Fruit fly (Drosophila melanogaster) whole organism, embryonic: ENCODE data around the gene CG18542.
A peak's percentile ranks its signal among the peaks of the same experiment; 100 is the strongest.

ENCODE experiments used
- CG11085 ChIP-seq: fragments of 200-800 bp; sonication (Bioruptor generic); IDR thresholded peaks from 2 replicates; pipeline ENCODE4 v1.3.6; 2022; ENCODE audit warnings: missing biosample characterization, missing genetic modification characterization
- CG11093 ChIP-seq: fragments of 200-800 bp; sonication (Bioruptor generic); IDR thresholded peaks from 3 replicates; pipeline ENCODE4 v1.3.6; 2022; ENCODE audit warnings: missing biosample characterization, missing genetic modification characterization
- CG11398 ChIP-seq: fragments of 200-800 bp; sonication (Bioruptor generic); optimal IDR thresholded peaks from 2 replicates; lab custom pipeline; 2016; ENCODE audit warnings: missing biosample characterization, missing genetic modification characterization
- CG12299 ChIP-seq: fragments of 200-800 bp; sonication (Bioruptor generic); optimal IDR thresholded peaks from 2 replicates; lab custom pipeline; 2018; ENCODE audit warnings: missing biosample characterization, mild to moderate bottlenecking, missing genetic modification characterization
- CG12659 ChIP-seq: fragments of 200-800 bp; sonication (Bioruptor generic); optimal IDR thresholded peaks from 3 replicates; lab custom pipeline; 2017; ENCODE audit warnings: mild to moderate bottlenecking, missing biosample characterization, missing genetic modification reagents, missing genetic modification characterization
- CG13123 ChIP-seq: fragments of 200-800 bp; sonication (Bioruptor generic); optimal IDR thresholded peaks from 2 replicates; lab custom pipeline; 2016; ENCODE audit warnings: missing biosample characterization, missing genetic modification characterization
- CG14441 ChIP-seq: fragments of 200-800 bp; sonication (Bioruptor generic); IDR thresholded peaks from 2 replicates; pipeline ENCODE4 v1.3.6; 2022; ENCODE audit warnings: missing biosample characterization, missing genetic modification characterization
- CG1603 ChIP-seq: fragments of 200-800 bp; sonication (Bioruptor generic); optimal IDR thresholded peaks from 2 replicates; lab custom pipeline; 2019; ENCODE audit warnings: missing biosample characterization, mild to moderate bottlenecking, missing genetic modification characterization, moderate library complexity
- CG17802 ChIP-seq: fragments of 200-800 bp; sonication (Bioruptor generic); optimal IDR thresholded peaks from 2 replicates; lab custom pipeline; 2018; ENCODE audit warnings: missing biosample characterization, mild to moderate bottlenecking, missing genetic modification characterization, moderate library complexity
- CG3838 ChIP-seq: fragments of 200-800 bp; sonication (Bioruptor generic); optimal IDR thresholded peaks from 3 replicates; lab custom pipeline; 2016; ENCODE audit warnings: missing biosample characterization, missing genetic modification characterization
- CG42726 ChIP-seq: fragments of 200-800 bp; sonication (Bioruptor generic); IDR thresholded peaks from 2 replicates; pipeline ENCODE4 v1.3.6; 2022; ENCODE audit warnings: missing biosample characterization, missing genetic modification characterization; ENCODE audit not compliant: partially characterized antibody
- CG4424 ChIP-seq: fragments of 200-800 bp; sonication (Bioruptor generic); optimal IDR thresholded peaks from 3 replicates; lab custom pipeline; 2016; ENCODE audit warnings: missing biosample characterization, missing genetic modification characterization
- CG6791 ChIP-seq: fragments of 200-800 bp; sonication (Bioruptor generic); IDR thresholded peaks from 3 replicates; pipeline ENCODE4 v1.3.6; 2022; ENCODE audit warnings: missing biosample characterization, missing genetic modification characterization; ENCODE audit not compliant: partially characterized antibody
- CG7372 ChIP-seq: fragments of 200-800 bp; sonication (Bioruptor generic); IDR thresholded peaks from 2 replicates; pipeline ENCODE4 v1.3.6; 2022; ENCODE audit warnings: missing biosample characterization, missing genetic modification characterization
- CG7928 ChIP-seq: fragments of 200-800 bp; sonication (Bioruptor generic); optimal IDR thresholded peaks from 2 replicates; lab custom pipeline; 2017; ENCODE audit warnings: missing biosample characterization, mild to moderate bottlenecking, missing genetic modification characterization
- CG8944 ChIP-seq: fragments of 200-800 bp; sonication (Bioruptor generic); optimal IDR thresholded peaks from 3 replicates; lab custom pipeline; 2016; ENCODE audit warnings: missing biosample characterization, missing genetic modification characterization
- CHES-1-like ChIP-seq: fragments of 200-800 bp; sonication (Bioruptor generic); optimal IDR thresholded peaks from 2 replicates; lab custom pipeline; 2016; ENCODE audit warnings: missing biosample characterization, missing genetic modification characterization
- Dref ChIP-seq: fragments of 200-800 bp; sonication (Bioruptor generic); IDR thresholded peaks from 2 replicates; pipeline ENCODE4 v1.3.6; 2022; ENCODE audit warnings: missing biosample characterization, missing genetic modification characterization
- ERR ChIP-seq: fragments of 200-800 bp; sonication (Bioruptor generic); optimal IDR thresholded peaks from 2 replicates; lab custom pipeline; 2016; ENCODE audit warnings: missing biosample characterization, missing genetic modification characterization
- Fer1 ChIP-seq: fragments of 200-800 bp; sonication (Bioruptor generic); optimal IDR thresholded peaks from 2 replicates; lab custom pipeline; 2017; ENCODE audit warnings: missing biosample characterization, mild to moderate bottlenecking, missing genetic modification characterization
- Hr3 ChIP-seq: fragments of 200-800 bp; sonication (Bioruptor generic); optimal IDR thresholded peaks from 3 replicates; lab custom pipeline; 2016; ENCODE audit warnings: missing biosample characterization, missing genetic modification characterization
- Lim3 ChIP-seq: fragments of 200-800 bp; sonication (Bioruptor generic); IDR thresholded peaks from 2 replicates; pipeline ENCODE4 v1.3.6; 2022; ENCODE audit warnings: missing biosample characterization, missing genetic modification characterization
- Mad ChIP-seq: fragments of 200-800 bp; sonication (Bioruptor generic); optimal IDR thresholded peaks from 2 replicates; lab custom pipeline; 2016; ENCODE audit warnings: missing biosample characterization, missing genetic modification characterization
- NC2β ChIP-seq: fragments of 200-800 bp; sonication (Bioruptor generic); optimal IDR thresholded peaks from 2 replicates; lab custom pipeline; 2016; ENCODE audit warnings: missing biosample characterization, missing genetic modification characterization
- Nf-YC ChIP-seq: fragments of 200-800 bp; optimal IDR thresholded peaks from 3 replicates; lab custom pipeline; 2019; ENCODE audit warnings: missing biosample characterization, mild to moderate bottlenecking, missing genetic modification characterization, moderate library complexity
- NfI ChIP-seq: fragments of 200-800 bp; sonication (Bioruptor generic); optimal IDR thresholded peaks from 3 replicates; lab custom pipeline; 2018; ENCODE audit warnings: missing biosample characterization, mild to moderate bottlenecking, missing genetic modification characterization, moderate library complexity
- Sox102F ChIP-seq: fragments of 200-800 bp; sonication (Bioruptor generic); optimal IDR thresholded peaks from 2 replicates; lab custom pipeline; 2018; ENCODE audit warnings: missing biosample characterization, mild to moderate bottlenecking, missing genetic modification characterization, moderate library complexity
- Tbp ChIP-seq: fragments of >200 bp; optimal IDR thresholded peaks from 2 replicates; lab custom pipeline; 2018; ENCODE audit warnings: missing biosample characterization, missing genetic modification characterization
- Trl ChIP-seq, 3 experiments: fragments of >200 bp in 2 of 3; fragments of 200-800 bp in 1 of 3; sonication (Bioruptor generic) in 1 of 3; optimal IDR thresholded peaks; 2 replicates in 1 of 3; 3 replicates in 2 of 3; lab custom pipeline; 2016 to 2017; ENCODE audit warnings: missing biosample characterization in 1 of 3, missing genetic modification characterization in 1 of 3
- ac ChIP-seq: fragments of 200-800 bp; sonication (Bioruptor generic); optimal IDR thresholded peaks from 3 replicates; lab custom pipeline; 2017; ENCODE audit warnings: missing biosample characterization, mild to moderate bottlenecking, missing genetic modification characterization
- bcd ChIP-seq: fragments of 200-800 bp; sonication (Bioruptor generic); optimal IDR thresholded peaks from 2 replicates; lab custom pipeline; 2017; ENCODE audit warnings: missing biosample characterization, mild to moderate bottlenecking, missing genetic modification characterization
- dati ChIP-seq: fragments of 200-800 bp; sonication (Bioruptor generic); IDR thresholded peaks from 2 replicates; pipeline ENCODE4 v1.3.6; 2022; ENCODE audit warnings: missing biosample characterization, missing genetic modification characterization
- fd3F ChIP-seq: fragments of 200-800 bp; sonication (Bioruptor generic); optimal IDR thresholded peaks from 2 replicates; lab custom pipeline; 2018; ENCODE audit warnings: missing biosample characterization, mild to moderate bottlenecking, missing genetic modification characterization, moderate library complexity
- fd64A ChIP-seq: fragments of 200-800 bp; sonication (Bioruptor generic); optimal IDR thresholded peaks from 3 replicates; lab custom pipeline; 2018; ENCODE audit warnings: missing biosample characterization, mild to moderate bottlenecking, missing genetic modification characterization
- fru ChIP-seq: fragments of >200 bp; optimal IDR thresholded peaks from 2 replicates; lab custom pipeline; 2017
- grau ChIP-seq: fragments of 200-800 bp; optimal IDR thresholded peaks from 3 replicates; lab custom pipeline; 2019; ENCODE audit warnings: missing biosample characterization, mild to moderate bottlenecking, missing genetic modification characterization, moderate library complexity
- grn ChIP-seq: fragments of 200-800 bp; sonication (Bioruptor generic); optimal IDR thresholded peaks from 3 replicates; lab custom pipeline; 2017; ENCODE audit warnings: missing biosample characterization, missing genetic modification characterization
- hbn ChIP-seq: fragments of 200-800 bp; sonication (Bioruptor generic); IDR thresholded peaks from 2 replicates; pipeline ENCODE4 v1.3.6; 2022; ENCODE audit warnings: missing biosample characterization, missing genetic modification characterization; ENCODE audit not compliant: partially characterized antibody
- hth ChIP-seq: fragments of >200 bp; optimal IDR thresholded peaks from 2 replicates; lab custom pipeline; 2017; ENCODE audit warnings: inconsistent platforms
- maf-S ChIP-seq: fragments of 200-800 bp; sonication (Bioruptor generic); optimal IDR thresholded peaks from 2 replicates; lab custom pipeline; 2016; ENCODE audit warnings: missing biosample characterization, missing genetic modification characterization
- pb ChIP-seq: fragments of 200-800 bp; sonication (Bioruptor generic); optimal IDR thresholded peaks from 3 replicates; lab custom pipeline; 2016; ENCODE audit warnings: missing biosample characterization, missing genetic modification characterization
- pita ChIP-seq: fragments of 200-800 bp; sonication (Bioruptor generic); optimal IDR thresholded peaks from 2 replicates; lab custom pipeline; 2017; ENCODE audit warnings: missing biosample characterization, mild to moderate bottlenecking, missing genetic modification characterization
- pum ChIP-seq: fragments of 200-800 bp; sonication (Bioruptor generic); optimal IDR thresholded peaks from 2 replicates; lab custom pipeline; 2016; ENCODE audit warnings: missing biosample characterization, missing genetic modification characterization
- ro ChIP-seq: fragments of 200-800 bp; sonication (Bioruptor generic); IDR thresholded peaks from 2 replicates; pipeline ENCODE4 v1.3.6; 2022; ENCODE audit warnings: missing biosample characterization, missing genetic modification characterization
- seq ChIP-seq: fragments of 200-800 bp; sonication (Bioruptor generic); IDR thresholded peaks from 2 replicates; pipeline ENCODE4 v1.3.6; 2022; ENCODE audit warnings: missing biosample characterization, missing genetic modification characterization
- sna ChIP-seq: fragments of 200-800 bp; sonication (Bioruptor generic); IDR thresholded peaks from 2 replicates; pipeline ENCODE4 v1.3.6; 2022; ENCODE audit warnings: missing biosample characterization, missing genetic modification characterization; ENCODE audit not compliant: partially characterized antibody
- so ChIP-seq: fragments of 200-800 bp; sonication (Bioruptor generic); IDR thresholded peaks from 3 replicates; pipeline ENCODE4 v1.3.6; 2022; ENCODE audit warnings: missing biosample characterization, missing genetic modification characterization
- sqz ChIP-seq: fragments of 200-800 bp; sonication (Bioruptor generic); optimal IDR thresholded peaks from 3 replicates; lab custom pipeline; 2018; ENCODE audit warnings: missing biosample characterization, mild to moderate bottlenecking, missing genetic modification characterization
- tgo ChIP-seq: fragments of 200-800 bp; sonication (Bioruptor generic); IDR thresholded peaks from 3 replicates; pipeline ENCODE4 v1.3.6; 2022; ENCODE audit warnings: missing biosample characterization, missing genetic modification characterization
- toy ChIP-seq: fragments of 200-800 bp; sonication (Bioruptor generic); IDR thresholded peaks from 2 replicates; pipeline ENCODE4 v1.3.6; 2022; ENCODE audit warnings: missing biosample characterization, missing genetic modification characterization
- vvl ChIP-seq: fragments of 200-800 bp; sonication (Bioruptor generic); IDR thresholded peaks from 2 replicates; pipeline ENCODE4 v1.3.6; 2022; ENCODE audit warnings: missing biosample characterization, missing genetic modification characterization
- wor ChIP-seq: fragments of 200-800 bp; sonication (Bioruptor generic); IDR thresholded peaks from 2 replicates; pipeline ENCODE4 v1.3.6; 2022; ENCODE audit warnings: missing biosample characterization, missing genetic modification characterization
- yki ChIP-seq: fragments of >200 bp; optimal IDR thresholded peaks from 3 replicates; lab custom pipeline; 2018

Gene CG18542

dm6 chr3R:9701148-9701703, 15.7 kb downstream of the CG18542 start (continued):
- TF ChIP-seq Mad (GFP tag; lab: Kevin White, UChicago) (no peak), CG42726 (no peak), grn (GFP tag; lab: Kevin White, UChicago) (no peak), CG12299 (tag; lab: Kevin White, UChicago) (no peak), CHES-1-like (GFP tag; lab: Kevin White, UChicago) (peak; percentile 42), fd64A (GFP tag; lab: Kevin White, UChicago) (no peak), Hr3 (GFP tag; lab: Kevin White, UChicago) (no peak), sqz (peak; percentile 1), Trl (optimal IDR thresholded peaks at IDR 0.05; lab: Kevin White, UChicago) (no peak), Trl (GFP tag; optimal IDR thresholded peaks at IDR 0.05; lab: Kevin White, UChicago) (peak; percentile 1), tgo (GFP tag; lab: Robert Waterston, UW) (no peak), CG1603 (tag; lab: Kevin White, UChicago) (peak; percentile 13), so (GFP tag; lab: Robert Waterston, UW) (no peak), dati (no peak), hbn (no peak), NfI (GFP tag; lab: Kevin White, UChicago) (peak; percentile 45), CG3838 (GFP tag; lab: Kevin White, UChicago) (no peak), CG14441 (GFP tag; lab: Robert Waterston, UW) (no peak), maf-S (GFP tag; lab: Kevin White, UChicago) (no peak), CG13123 (GFP tag; lab: Kevin White, UChicago) (peak; percentile 0), Fer1 (GFP tag; lab: Kevin White, UChicago) (peak; percentile 40), CG7928 (GFP tag; lab: Kevin White, UChicago) (no peak), CG7372 (GFP tag; lab: Robert Waterston, UW) (no peak), Sox102F (peak; percentile 17), CG12659 (GFP tag; lab: Kevin White, UChicago) (peak; percentile 35), Dref (no peak), pum (no peak), yki (lab: Kevin White, UChicago) (no peak), grau (tag; lab: Kevin White, UChicago) (no peak), ac (no peak), pita (GFP tag; lab: Kevin White, UChicago) (no peak), fru (lab: Kevin White, UChicago) (no peak), CG6791 (GFP tag; lab: Robert Waterston, UW) (no peak), CG11085 (GFP tag; lab: Robert Waterston, UW) (no peak), ERR (GFP tag; lab: Kevin White, UChicago) (no peak), Lim3 (no peak), CG11398 (GFP tag; lab: Kevin White, UChicago) (no peak), wor (GFP tag; lab: Robert Waterston, UW) (no peak), pb (GFP tag; lab: Kevin White, UChicago) (peak; percentile 9), CG17802 (no peak), seq (no peak), vvl (GFP tag; lab: Robert Waterston, UW) (no peak), fd3F (GFP tag; lab: Kevin White, UChicago) (peak; percentile 51), NC2β (GFP tag; lab: Kevin White, UChicago) (no peak), ro (no peak), toy (GFP tag; lab: Robert Waterston, UW) (no peak), Tbp (no peak), bcd (peak; percentile 9), sna (GFP tag; lab: Robert Waterston, UW) (no peak), Nf-YC (tag; lab: Kevin White, UChicago) (no peak), hth (lab: Kevin White, UChicago) (no peak), CG8944 (no peak), CG4424 (GFP tag; lab: Kevin White, UChicago) (no peak), CG11093 (GFP tag; lab: Robert Waterston, UW) (no peak)
